Worm (Caenorhabditis elegans): Measurements from ENCODE around the gene F07A11.1.

F07A11.1 gene

ce11 chrII:11612034-11612723 is 20.3 kb upstream of the F07A11.1 start, which contains the start of gene F07A11.5:
Gene F07A11.5 (plus strand): TSS chrII:11612300.
- TF ChIP-seq klf-2 (GFP tag; conservative IDR thresholded peaks at IDR 0.05) = no peak
- no peak for TF ChIP-seq ztf-23 (GFP tag; IDR thresholded peaks at IDR 0.05)
- TF ChIP-seq cog-1 (tag; optimal IDR thresholded peaks at IDR 0.05) = no peak
- no peak for TF ChIP-seq ref-1 (GFP tag; conservative IDR thresholded peaks at IDR 0.05)
- TF ChIP-seq med-1 (GFP tag; optimal IDR thresholded peaks at IDR 0.05; ENCODE audit: insufficient read depth) = no peak
- no peak for TF ChIP-seq flt-1 (GFP tag; IDR thresholded peaks at IDR 0.05)
- TF ChIP-seq tab-1 (GFP tag; IDR thresholded peaks at IDR 0.05) = no peak
- TF ChIP-seq ztf-29 (GFP tag; IDR thresholded peaks at IDR 0.05) = no peak
- no peak for TF ChIP-seq T22C8.4 (GFP tag; IDR thresholded peaks at IDR 0.05)

ce11 chrII:11611462-11611861 is 19.5 kb upstream of the F07A11.1 start:
- TF ChIP-seq ztf-29 (GFP tag; IDR thresholded peaks at IDR 0.05) (no peak), ref-1 (GFP tag; conservative IDR thresholded peaks at IDR 0.05) (no peak), cog-1 (tag; optimal IDR thresholded peaks at IDR 0.05) (no peak)

- TF ChIP-seq ztf-29 (GFP tag; IDR thresholded peaks at IDR 0.05) = no peak
- TF ChIP-seq cog-1 (tag; optimal IDR thresholded peaks at IDR 0.05) = no peak
- TF ChIP-seq ztf-23 (GFP tag; IDR thresholded peaks at IDR 0.05) = no peak
These were observed 12.7 kb upstream of the F07A11.1 start for ce11 chrII:11604613-11605012.

- no peak for TF ChIP-seq med-1 (GFP tag; optimal IDR thresholded peaks at IDR 0.05; ENCODE audit: insufficient read depth)
- TF ChIP-seq cog-1 (tag; optimal IDR thresholded peaks at IDR 0.05) = no peak
- no peak for TF ChIP-seq tab-1 (GFP tag; IDR thresholded peaks at IDR 0.05)
- no peak for TF ChIP-seq klf-2 (GFP tag; conservative IDR thresholded peaks at IDR 0.05)
- TF ChIP-seq flt-1 (GFP tag; IDR thresholded peaks at IDR 0.05) = no peak
- TF ChIP-seq ztf-23 (GFP tag; IDR thresholded peaks at IDR 0.05) = no peak
- no peak for TF ChIP-seq T22C8.4 (GFP tag; IDR thresholded peaks at IDR 0.05)
- no peak for TF ChIP-seq ref-1 (GFP tag; conservative IDR thresholded peaks at IDR 0.05)
- no peak for TF ChIP-seq ztf-29 (GFP tag; IDR thresholded peaks at IDR 0.05)
These were observed 10.6 kb upstream of the F07A11.1 start for ce11 chrII:11602387-11602960.

ce11 chrII:11600711-11601110 is 8.8 kb upstream of the F07A11.1 start, which contains the start of gene F07A11.4:
Gene F07A11.4 (plus strand): TSS chrII:11601011.
- TF ChIP-seq med-1 (GFP tag; optimal IDR thresholded peaks at IDR 0.05; ENCODE audit: insufficient read depth) (no peak), ref-1 (GFP tag; conservative IDR thresholded peaks at IDR 0.05) (no peak), ztf-29 (GFP tag; IDR thresholded peaks at IDR 0.05) (no peak), klf-2 (GFP tag; conservative IDR thresholded peaks at IDR 0.05) (no peak), flt-1 (GFP tag; IDR thresholded peaks at IDR 0.05) (no peak)

- no peak for TF ChIP-seq ref-1 (GFP tag; conservative IDR thresholded peaks at IDR 0.05)
- no peak for TF ChIP-seq med-1 (GFP tag; optimal IDR thresholded peaks at IDR 0.05; ENCODE audit: insufficient read depth)
- TF ChIP-seq tab-1 (GFP tag; IDR thresholded peaks at IDR 0.05) = no peak
- no peak for TF ChIP-seq ztf-23 (GFP tag; IDR thresholded peaks at IDR 0.05)
- TF ChIP-seq flt-1 (GFP tag; IDR thresholded peaks at IDR 0.05) = no peak
- TF ChIP-seq cog-1 (tag; optimal IDR thresholded peaks at IDR 0.05) = no peak
- no peak for TF ChIP-seq klf-2 (GFP tag; conservative IDR thresholded peaks at IDR 0.05)
- TF ChIP-seq ztf-29 (GFP tag; IDR thresholded peaks at IDR 0.05) = no peak
- TF ChIP-seq T22C8.4 (GFP tag; IDR thresholded peaks at IDR 0.05) = no peak
These were observed 7.8 kb upstream of the F07A11.1 start, which contains the start of gene npp-5 for ce11 chrII:11599751-11600150. Gene npp-5 (minus strand): TSS chrII:11599809.

DNA sequence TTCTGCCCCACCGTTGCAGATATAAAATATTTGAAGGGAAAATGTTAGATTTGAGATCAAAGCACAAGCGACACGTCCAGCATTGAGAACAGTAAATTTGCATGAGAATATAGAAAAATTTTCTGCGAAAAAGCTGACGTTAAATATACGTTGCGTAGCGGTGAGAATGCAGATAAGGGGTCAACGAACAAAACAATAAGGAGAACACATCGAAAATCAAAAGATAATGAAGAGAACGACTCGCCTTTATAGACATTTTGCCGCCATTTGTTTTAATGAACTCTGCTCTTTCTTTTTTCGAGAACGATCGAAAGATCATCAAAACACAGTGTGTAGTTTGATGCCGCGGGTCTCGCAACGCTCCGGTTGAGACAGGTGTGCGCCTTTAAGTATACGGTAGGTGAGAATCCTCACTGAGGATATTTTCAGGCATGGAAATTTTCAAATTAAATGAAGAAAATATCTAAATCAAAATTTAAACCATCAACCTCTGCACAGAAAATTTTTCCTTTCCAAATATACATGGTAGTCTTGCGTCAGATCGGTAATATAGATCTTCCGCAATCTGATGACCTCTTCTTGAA is 4.3 kb upstream of the F07A11.1 start:
- no peak for TF ChIP-seq ztf-23 (GFP tag; IDR thresholded peaks at IDR 0.05)
- TF ChIP-seq flt-1 (GFP tag; IDR thresholded peaks at IDR 0.05) = no peak
- no peak for TF ChIP-seq cog-1 (tag; optimal IDR thresholded peaks at IDR 0.05)
- no peak for TF ChIP-seq ztf-29 (GFP tag; IDR thresholded peaks at IDR 0.05)
- no peak for TF ChIP-seq ref-1 (GFP tag; conservative IDR thresholded peaks at IDR 0.05)
- no peak for TF ChIP-seq tab-1 (GFP tag; IDR thresholded peaks at IDR 0.05)

DNA sequence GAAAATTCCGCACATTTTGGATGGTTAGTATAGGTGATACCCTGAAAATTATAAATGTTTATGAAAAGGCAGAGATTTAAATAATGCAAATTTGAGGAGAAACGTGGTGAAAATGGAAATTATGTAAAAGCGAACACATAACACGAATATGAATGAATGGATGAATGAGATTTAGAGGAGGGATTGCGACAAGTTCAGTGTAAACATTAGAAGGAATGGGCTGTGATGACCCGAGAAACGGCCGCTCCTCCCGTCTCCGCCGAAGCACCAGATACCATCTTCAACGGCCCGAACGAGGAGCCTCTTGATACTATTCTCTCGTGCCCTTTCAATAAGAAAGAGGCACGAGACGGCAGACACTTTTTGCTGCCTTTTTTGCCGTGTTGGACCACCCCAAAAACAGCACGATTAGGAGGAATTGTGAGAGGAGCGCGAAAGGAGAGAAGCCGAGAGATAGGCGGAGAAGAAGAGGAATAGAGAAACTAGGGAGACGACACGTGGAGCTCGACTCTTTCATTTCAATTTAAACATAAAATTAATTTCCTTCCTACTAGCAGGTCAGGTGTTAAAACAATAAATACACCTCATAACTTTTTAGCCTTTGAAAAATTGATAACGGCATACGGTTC is 3.6 kb upstream of the F07A11.1 start, which contains the start of gene gfat-1:
Gene gfat-1, minus strand, starts transcription at position 51 of the 629 bp plus-strand sequence.
- TF ChIP-seq flt-1 (GFP tag; IDR thresholded peaks at IDR 0.05) = no peak
- TF ChIP-seq T22C8.4 (GFP tag; IDR thresholded peaks at IDR 0.05) = no peak
- TF ChIP-seq ref-1 (GFP tag; conservative IDR thresholded peaks at IDR 0.05) = no peak
- TF ChIP-seq tab-1 (GFP tag; IDR thresholded peaks at IDR 0.05) = no peak
- TF ChIP-seq klf-2 (GFP tag; conservative IDR thresholded peaks at IDR 0.05) = no peak
- TF ChIP-seq med-1 (GFP tag; optimal IDR thresholded peaks at IDR 0.05; ENCODE audit: insufficient read depth) = no peak
- TF ChIP-seq ztf-29 (GFP tag; IDR thresholded peaks at IDR 0.05) = no peak
- TF ChIP-seq ztf-23 (GFP tag; IDR thresholded peaks at IDR 0.05) = no peak
- TF ChIP-seq cog-1 (tag; optimal IDR thresholded peaks at IDR 0.05) = no peak

ce11 chrII:11591558-11591957 is 365 bp downstream of the F07A11.1 start:
- TF ChIP-seq med-1 (GFP tag; optimal IDR thresholded peaks at IDR 0.05; ENCODE audit: insufficient read depth) = no peak
- TF ChIP-seq tab-1 (GFP tag; IDR thresholded peaks at IDR 0.05) = no peak
- TF ChIP-seq T22C8.4 (GFP tag; IDR thresholded peaks at IDR 0.05) = no peak
- TF ChIP-seq ref-1 (GFP tag; conservative IDR thresholded peaks at IDR 0.05) = no peak
- no peak for TF ChIP-seq ztf-23 (GFP tag; IDR thresholded peaks at IDR 0.05)
- TF ChIP-seq flt-1 (GFP tag; IDR thresholded peaks at IDR 0.05) = no peak
- no peak for TF ChIP-seq klf-2 (GFP tag; conservative IDR thresholded peaks at IDR 0.05)
